Worm (Caenorhabditis elegans): ENCODE data around the gene ceh-99.

Gene ceh-99

DNA sequence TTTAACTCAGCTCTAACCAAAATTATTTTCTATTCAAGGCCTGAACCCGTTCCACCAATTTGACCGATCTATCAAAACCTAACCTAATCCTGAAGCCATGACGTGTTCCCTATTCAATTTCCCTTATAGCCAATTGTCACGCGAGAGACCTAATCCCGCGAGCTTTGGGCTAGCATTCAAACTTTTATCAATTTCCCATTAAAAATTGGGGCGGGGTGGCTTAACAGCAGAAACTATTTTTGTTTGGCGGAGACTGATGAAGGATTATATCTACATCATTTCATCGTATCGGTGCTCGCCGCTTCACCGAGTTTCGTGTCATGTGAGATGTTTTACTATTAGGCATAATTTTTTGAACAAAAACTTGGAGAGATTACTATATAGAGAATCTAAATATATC lies 31.0 kb upstream of the ceh-99 start:
- TF ChIP-seq fkh-10 (GFP tag; optimal IDR thresholded peaks at IDR 0.05) (no peak), fkh-8 (tag; optimal IDR thresholded peaks at IDR 0.05) (peak; percentile 77), dsc-1 (tag; optimal IDR thresholded peaks at IDR 0.05) (peak; percentile 90), pax-3 (tag; optimal IDR thresholded peaks at IDR 0.05) (peak; percentile 60), tlp-1 (tag; optimal IDR thresholded peaks at IDR 0.05) (no peak), sox-4 (tag; optimal IDR thresholded peaks at IDR 0.05) (peak; percentile 52)

DNA sequence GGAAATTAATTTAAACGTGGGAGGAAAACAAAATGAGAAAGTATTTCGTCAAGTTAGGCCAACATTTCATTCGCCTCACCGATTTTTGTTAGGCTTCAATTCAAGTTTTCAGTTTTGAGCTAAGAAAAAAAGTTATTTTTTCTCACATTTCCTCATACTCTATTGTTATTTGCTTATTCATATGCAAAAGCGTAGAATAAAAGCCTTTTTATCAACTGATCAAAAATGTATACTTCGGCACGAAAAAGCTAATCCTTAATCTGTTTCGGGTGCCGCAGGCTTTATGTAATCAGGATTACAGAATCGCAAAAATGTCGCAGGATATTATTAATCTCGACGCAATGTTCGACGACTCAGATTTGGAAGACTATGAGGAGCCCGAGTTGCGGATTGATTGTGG lies 29.9 kb upstream of the ceh-99 start, which contains the start of gene T21B4.15:
T21B4.15 (plus strand) TSS at position 301 of the 400 bp plus-strand sequence.
- TF ChIP-seq dsc-1 (tag; optimal IDR thresholded peaks at IDR 0.05) = peak; percentile 53
- TF ChIP-seq lin-14 (GFP tag; optimal IDR thresholded peaks at IDR 0.05) = peak; percentile 25
- no peak for TF ChIP-seq lin-39 (tag; optimal IDR thresholded peaks at IDR 0.05)
- no peak for TF ChIP-seq rnt-1 (tag; optimal IDR thresholded peaks at IDR 0.05)
- TF ChIP-seq nhr-11 (tag; optimal IDR thresholded peaks at IDR 0.05) = no peak

DNA sequence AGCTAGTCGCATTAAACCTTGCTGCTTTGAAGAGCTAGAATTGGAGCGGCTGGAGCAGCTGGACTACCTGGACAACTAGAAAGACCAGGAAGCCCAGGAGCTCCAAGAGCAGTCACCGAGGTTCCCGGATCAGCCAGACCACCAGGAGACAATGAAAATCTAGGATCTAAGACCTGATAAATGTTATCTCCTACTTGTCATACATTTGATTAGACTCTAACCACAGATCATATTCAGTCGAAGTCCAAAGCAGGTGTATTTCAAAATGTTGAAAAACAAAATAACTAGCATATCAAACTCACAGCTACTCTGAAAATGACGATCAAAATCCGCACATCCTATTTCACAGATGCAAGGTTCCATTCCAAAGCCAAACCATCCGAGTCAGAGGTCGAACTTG lies 27.8 kb upstream of the ceh-99 start, which contains the start of gene srz-6:
srz-6 (plus strand) TSS at position 301 of the 400 bp plus-strand sequence.
- TF ChIP-seq ceh-90 (tag; optimal IDR thresholded peaks at IDR 0.05) = no peak
- no peak for TF ChIP-seq lin-35 (GFP tag; optimal IDR thresholded peaks at IDR 0.05)
- TF ChIP-seq pag-3 (tag; optimal IDR thresholded peaks at IDR 0.05; ENCODE audit: borderline replicate concordance, insufficient read depth) = no peak
- TF ChIP-seq nhr-47 (tag; optimal IDR thresholded peaks at IDR 0.05) = no peak
- TF ChIP-seq hlh-17 (GFP tag; optimal IDR thresholded peaks at IDR 0.05; ENCODE audit: borderline replicate concordance) = no peak
- no peak for TF ChIP-seq F16B12.6 (tag; optimal IDR thresholded peaks at IDR 0.05)
- no peak for TF ChIP-seq Y116A8C.19 (tag; optimal IDR thresholded peaks at IDR 0.05; ENCODE audit: borderline replicate concordance)
- TF ChIP-seq lin-39 (tag; optimal IDR thresholded peaks at IDR 0.05) = no peak
- TF ChIP-seq irx-1 (tag; optimal IDR thresholded peaks at IDR 0.05) = no peak
- no peak for TF ChIP-seq sptf-1 (tag; optimal IDR thresholded peaks at IDR 0.05)
- TF ChIP-seq mab-9 (GFP tag; IDR thresholded peaks at IDR 0.05) = no peak
- TF ChIP-seq nhr-90 (tag; optimal IDR thresholded peaks at IDR 0.05; ENCODE audit: poor library complexity) = no peak
- no peak for TF ChIP-seq ets-5 (GFP tag; IDR thresholded peaks at IDR 0.05)

DNA sequence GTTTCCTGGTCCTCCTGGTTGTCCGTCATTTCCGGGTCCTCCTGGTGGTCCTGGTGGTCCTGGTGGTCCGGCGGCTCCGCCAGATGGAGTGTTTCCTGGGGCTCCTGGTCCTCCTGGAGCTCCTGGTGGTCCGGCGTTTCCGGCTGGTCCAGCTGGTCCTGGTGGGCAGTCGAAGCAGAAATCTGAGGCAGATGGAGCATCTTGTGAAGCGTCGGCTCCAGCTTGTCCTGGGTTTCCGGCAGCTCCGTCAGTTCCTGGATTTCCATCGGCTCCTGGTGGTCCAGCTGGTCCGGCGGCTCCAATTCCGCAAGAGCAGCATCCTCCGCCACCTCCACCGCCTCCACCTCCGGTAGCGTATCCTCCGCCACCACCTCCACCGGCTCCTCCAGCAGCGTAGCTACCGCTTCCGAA lies 25.7 kb upstream of the ceh-99 start:
- TF ChIP-seq xbp-1 (tag; optimal IDR thresholded peaks at IDR 0.05) (no peak), ceh-8 (GFP tag; optimal IDR thresholded peaks at IDR 0.05) (peak; percentile 50), ets-5 (GFP tag; IDR thresholded peaks at IDR 0.05) (no peak), egl-27 (tag; optimal IDR thresholded peaks at IDR 0.05) (no peak), hlh-4 (tag; optimal IDR thresholded peaks at IDR 0.05) (no peak)

DNA sequence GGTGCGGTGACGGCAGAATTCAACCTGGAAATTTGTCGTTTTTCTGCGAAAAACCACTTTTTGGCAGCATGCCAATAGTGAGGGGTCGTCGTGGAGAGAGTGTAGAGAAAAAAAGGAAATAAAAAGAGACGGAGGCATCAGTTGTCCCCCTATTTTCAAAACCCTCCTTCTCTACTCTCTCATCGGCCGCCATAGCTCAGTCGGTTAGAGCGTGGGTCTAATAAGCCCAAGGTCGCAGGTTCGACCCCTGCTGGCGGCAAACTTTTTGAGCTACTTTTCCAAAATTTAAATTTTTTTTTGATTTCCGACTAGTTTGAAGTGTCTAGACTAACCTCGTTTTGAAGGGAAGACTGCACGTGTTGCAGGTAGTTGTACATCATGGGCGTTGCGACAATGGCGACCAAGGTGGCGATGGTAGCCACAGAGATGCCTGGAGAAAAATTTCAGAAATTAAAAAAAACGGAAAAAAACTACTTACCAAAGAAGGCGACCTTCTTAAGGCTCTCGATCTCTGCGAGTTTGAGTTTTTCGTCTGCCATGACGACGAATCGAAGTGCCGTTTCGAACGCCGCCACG lies 25.1 kb upstream of the ceh-99 start, which contains the start of gene col-85:
col-85 (minus strand) TSS at position 540 of the 576 bp plus-strand sequence.
- TF ChIP-seq vab-15 (tag; optimal IDR thresholded peaks at IDR 0.05) (peak; percentile 63), nhr-47 (tag; optimal IDR thresholded peaks at IDR 0.05) (peak; percentile 82), lsy-2 (tag; optimal IDR thresholded peaks at IDR 0.05) (peak; percentile 57 to 68), ceh-8 (GFP tag; optimal IDR thresholded peaks at IDR 0.05) (no peak), lin-39 (tag; optimal IDR thresholded peaks at IDR 0.05) (no peak), tlp-1 (tag; optimal IDR thresholded peaks at IDR 0.05) (no peak), nhr-19 (GFP tag; conservative IDR thresholded peaks at IDR 0.05) (peak; percentile 76), skn-1 (tag; optimal IDR thresholded peaks at IDR 0.05) (peak; percentile 53), unc-98 (GFP tag; IDR thresholded peaks at IDR 0.05) (peak; percentile 60; the same call in 1 of the 2 replicates), dsc-1 (tag; optimal IDR thresholded peaks at IDR 0.05) (peak; percentile 75), jun-1 (tag; optimal IDR thresholded peaks at IDR 0.05) (peak; percentile 37), fkh-4 (tag; optimal IDR thresholded peaks at IDR 0.05; ENCODE audit: borderline replicate concordance) (no peak), nhr-11 (tag; optimal IDR thresholded peaks at IDR 0.05) (no peak), alr-1 (tag; optimal IDR thresholded peaks at IDR 0.05; ENCODE audit: borderline replicate concordance) (no peak), ceh-82 (tag; optimal IDR thresholded peaks at IDR 0.05) (peak; percentile 27 to 79 (median 55)), mef-2 (tag; optimal IDR thresholded peaks at IDR 0.05) (peak; percentile 19), F16B12.6 (tag; optimal IDR thresholded peaks at IDR 0.05) (peak; percentile 19), mdl-1 (tag; optimal IDR thresholded peaks at IDR 0.05) (peak in 1 of 2 experiments; percentile 47), xbp-1 (tag; optimal IDR thresholded peaks at IDR 0.05) (peak; percentile 60), lir-3 (tag; optimal IDR thresholded peaks at IDR 0.05; ENCODE audit: poor library complexity) (peak; percentile 44), elt-2 (tag; optimal IDR thresholded peaks at IDR 0.05) (peak; percentile 23), nhr-20 (tag; optimal IDR thresholded peaks at IDR 0.05) (peak; percentile 70), egl-13 (tag; optimal IDR thresholded peaks at IDR 0.05) (no peak), ces-1 (GFP tag; optimal IDR thresholded peaks at IDR 0.05) (no peak)

Measured in whole organism, L1 larva.